Fruit fly (Drosophila melanogaster) whole organism, embryonic: ENCODE measurements around the gene CG42571.

Source experiments
- Abd-B ChIP-seq: fragments of 200-800 bp; sonication (Bioruptor generic); optimal IDR thresholded peaks from 2 replicates; lab custom pipeline; 2018; ENCODE audit warnings: missing biosample characterization, mild to moderate bottlenecking, missing genetic modification characterization, moderate library complexity
- Adf1 ChIP-seq: fragments of 200-800 bp; sonication (Bioruptor generic); IDR thresholded peaks from 2 replicates; pipeline ENCODE4 v1.3.6; 2022; ENCODE audit warnings: missing biosample characterization, missing genetic modification characterization
- B-H2 ChIP-seq: fragments of 200-800 bp; sonication (Bioruptor generic); optimal IDR thresholded peaks from 2 replicates; lab custom pipeline; 2018; ENCODE audit warnings: missing biosample characterization, mild to moderate bottlenecking, missing genetic modification characterization
- CG10462 ChIP-seq: fragments of 200-800 bp; sonication (Bioruptor generic); optimal IDR thresholded peaks from 2 replicates; lab custom pipeline; 2016; ENCODE audit warnings: missing biosample characterization, missing genetic modification characterization
- CG12391 ChIP-seq: fragments of 200-800 bp; sonication (Bioruptor generic); optimal IDR thresholded peaks from 3 replicates; lab custom pipeline; 2018; ENCODE audit warnings: missing biosample characterization, mild to moderate bottlenecking, missing genetic modification characterization, moderate library complexity
- CG17385 ChIP-seq: fragments of 200-800 bp; sonication (Bioruptor generic); optimal IDR thresholded peaks from 3 replicates; lab custom pipeline; 2018; ENCODE audit warnings: missing biosample characterization, mild to moderate bottlenecking, missing genetic modification characterization
- CG17612 ChIP-seq: fragments of 200-800 bp; sonication (Bioruptor generic); IDR thresholded peaks from 2 replicates; pipeline ENCODE4 v1.3.6; 2022; ENCODE audit warnings: missing biosample characterization, missing genetic modification characterization
- CG17829 ChIP-seq: fragments of 200-800 bp; optimal IDR thresholded peaks from 2 replicates; lab custom pipeline; 2019; ENCODE audit warnings: missing biosample characterization, mild to moderate bottlenecking, missing genetic modification characterization, moderate library complexity
- CG18619 ChIP-seq: fragments of 200-800 bp; sonication (Bioruptor generic); optimal IDR thresholded peaks from 3 replicates; lab custom pipeline; 2017; ENCODE audit warnings: missing biosample characterization, mild to moderate bottlenecking, missing genetic modification characterization
- CG2116 ChIP-seq: fragments of 200-800 bp; sonication (Bioruptor generic); optimal IDR thresholded peaks from 3 replicates; lab custom pipeline; 2018; ENCODE audit warnings: missing biosample characterization, mild to moderate bottlenecking, missing genetic modification characterization
- CG2199 ChIP-seq: fragments of 200-800 bp; sonication (Bioruptor generic); IDR thresholded peaks from 3 replicates; pipeline ENCODE4 v1.3.6; 2022; ENCODE audit warnings: missing biosample characterization, missing genetic modification characterization
- CG2875 ChIP-seq: fragments of 200-800 bp; sonication (Bioruptor generic); optimal IDR thresholded peaks from 2 replicates; lab custom pipeline; 2017; ENCODE audit warnings: missing biosample characterization, mild to moderate bottlenecking, missing genetic modification characterization, missing genetic modification reagents
- CG30431 ChIP-seq: fragments of 200-800 bp; sonication (Bioruptor generic); optimal IDR thresholded peaks from 2 replicates; lab custom pipeline; 2017; ENCODE audit warnings: missing biosample characterization, missing genetic modification characterization
- CG6791 ChIP-seq: fragments of 200-800 bp; sonication (Bioruptor generic); IDR thresholded peaks from 3 replicates; pipeline ENCODE4 v1.3.6; 2022; ENCODE audit warnings: missing biosample characterization, missing genetic modification characterization; ENCODE audit not compliant: partially characterized antibody
- CG9437 ChIP-seq: fragments of 200-800 bp; sonication (Bioruptor generic); optimal IDR thresholded peaks from 2 replicates; lab custom pipeline; 2018; ENCODE audit warnings: missing biosample characterization, mild to moderate bottlenecking, missing genetic modification characterization
- Chrac-16 ChIP-seq: fragments of 200-800 bp; sonication (Bioruptor generic); optimal IDR thresholded peaks from 3 replicates; lab custom pipeline; 2016; ENCODE audit warnings: missing biosample characterization, missing genetic modification characterization
- Elba2 ChIP-seq: fragments of 200-800 bp; sonication (Bioruptor generic); optimal IDR thresholded peaks from 3 replicates; lab custom pipeline; 2016; ENCODE audit warnings: missing biosample characterization, missing genetic modification characterization
- HmgD ChIP-seq: fragments of 200-800 bp; sonication (Bioruptor generic); optimal IDR thresholded peaks from 3 replicates; lab custom pipeline; 2016; ENCODE audit warnings: missing biosample characterization, missing genetic modification characterization
- Hmx ChIP-seq: fragments of 200-800 bp; sonication (Bioruptor generic); optimal IDR thresholded peaks from 2 replicates; lab custom pipeline; 2016; ENCODE audit warnings: missing biosample characterization, missing genetic modification characterization
- Hr3 ChIP-seq: fragments of 200-800 bp; sonication (Bioruptor generic); optimal IDR thresholded peaks from 3 replicates; lab custom pipeline; 2016; ENCODE audit warnings: missing biosample characterization, missing genetic modification characterization
- MTF-1 ChIP-seq: fragments of 200-800 bp; sonication (Bioruptor generic); optimal IDR thresholded peaks from 2 replicates; lab custom pipeline; 2018; ENCODE audit warnings: missing biosample characterization, mild to moderate bottlenecking, missing genetic modification characterization, borderline replicate concordance
- Ssrp ChIP-seq: fragments of 200-800 bp; sonication (Bioruptor generic); optimal IDR thresholded peaks from 2 replicates; lab custom pipeline; 2018; ENCODE audit warnings: missing biosample characterization, mild to moderate bottlenecking, missing genetic modification characterization, moderate library complexity
- Xrp1 ChIP-seq: fragments of 200-800 bp; sonication (Bioruptor generic); IDR thresholded peaks from 2 replicates; pipeline ENCODE4 v1.3.6; 2022; ENCODE audit warnings: missing biosample characterization, missing genetic modification characterization
- ac ChIP-seq: fragments of 200-800 bp; sonication (Bioruptor generic); optimal IDR thresholded peaks from 3 replicates; lab custom pipeline; 2017; ENCODE audit warnings: missing biosample characterization, mild to moderate bottlenecking, missing genetic modification characterization
- ato ChIP-seq: fragments of 200-800 bp; sonication (Bioruptor generic); IDR thresholded peaks from 2 replicates; pipeline ENCODE4 v1.3.6; 2022; ENCODE audit warnings: missing biosample characterization, missing genetic modification characterization; ENCODE audit not compliant: partially characterized antibody
- az2 ChIP-seq: fragments of 200-800 bp; sonication (Bioruptor generic); optimal IDR thresholded peaks from 3 replicates; lab custom pipeline; 2016; ENCODE audit warnings: missing biosample characterization, missing genetic modification characterization
- bsh ChIP-seq, 2 experiments: fragments of 200-800 bp; sonication (Bioruptor generic); optimal IDR thresholded peaks; 2 replicates each; lab custom pipeline; 2017 to 2018; ENCODE audit warnings: mild to moderate bottlenecking in 2 of 2, missing biosample characterization in 2 of 2, missing genetic modification characterization in 2 of 2, moderate library complexity in 1 of 2
- chif ChIP-seq, 2 experiments: fragments of 200-800 bp; sonication (Bioruptor generic); optimal IDR thresholded peaks; 3 replicates each; lab custom pipeline; 2016; ENCODE audit warnings: missing biosample characterization in 2 of 2, missing genetic modification characterization in 2 of 2
- ci ChIP-seq: fragments of 200-800 bp; sonication (Bioruptor generic); IDR thresholded peaks from 3 replicates; pipeline ENCODE4 v1.3.6; 2022; ENCODE audit warnings: missing biosample characterization, missing genetic modification characterization
- ewg ChIP-seq: fragments of 200-800 bp; sonication (Bioruptor generic); optimal IDR thresholded peaks from 3 replicates; lab custom pipeline; 2017; ENCODE audit warnings: mild to moderate bottlenecking, missing biosample characterization, missing genetic modification reagents, missing genetic modification characterization
- fd102C ChIP-seq: fragments of 200-800 bp; sonication (Bioruptor generic); optimal IDR thresholded peaks from 2 replicates; lab custom pipeline; 2018; ENCODE audit warnings: missing biosample characterization, mild to moderate bottlenecking, missing genetic modification characterization, moderate library complexity
- fd3F ChIP-seq: fragments of 200-800 bp; sonication (Bioruptor generic); optimal IDR thresholded peaks from 2 replicates; lab custom pipeline; 2018; ENCODE audit warnings: missing biosample characterization, mild to moderate bottlenecking, missing genetic modification characterization, moderate library complexity
- gem ChIP-seq: fragments of 200-800 bp; sonication (Bioruptor generic); optimal IDR thresholded peaks from 2 replicates; lab custom pipeline; 2019; ENCODE audit warnings: missing biosample characterization, mild to moderate bottlenecking, missing genetic modification characterization, moderate library complexity
- grau ChIP-seq: fragments of 200-800 bp; optimal IDR thresholded peaks from 3 replicates; lab custom pipeline; 2019; ENCODE audit warnings: missing biosample characterization, mild to moderate bottlenecking, missing genetic modification characterization, moderate library complexity
- gsb-n ChIP-seq: fragments of 200-800 bp; sonication (Bioruptor generic); optimal IDR thresholded peaks from 3 replicates; lab custom pipeline; 2018; ENCODE audit warnings: missing biosample characterization, mild to moderate bottlenecking, missing genetic modification characterization
- ham ChIP-seq: fragments of 200-800 bp; sonication (Bioruptor generic); IDR thresholded peaks from 2 replicates; pipeline ENCODE4 v1.3.6; 2022; ENCODE audit warnings: missing biosample characterization, missing genetic modification characterization
- lola ChIP-seq, 3 experiments: fragments of >200 bp in 2 of 3; fragments of 200-800 bp in 1 of 3; sonication (Bioruptor generic) in 1 of 3; optimal IDR thresholded peaks; 2 replicates each; lab custom pipeline; 2017 to 2019; ENCODE audit warnings: missing biosample characterization in 3 of 3, missing genetic modification characterization in 3 of 3, mild to moderate bottlenecking in 1 of 3, moderate library complexity in 1 of 3
- luna ChIP-seq: fragments of 200-800 bp; sonication (Bioruptor generic); optimal IDR thresholded peaks from 2 replicates; lab custom pipeline; 2016; ENCODE audit warnings: missing biosample characterization, missing genetic modification characterization
- peb ChIP-seq: fragments of 200-800 bp; sonication (Bioruptor generic); IDR thresholded peaks from 2 replicates; pipeline ENCODE4 v1.3.6; 2022; ENCODE audit warnings: missing biosample characterization, missing genetic modification characterization
- phol ChIP-seq: fragments of 200-800 bp; sonication (Bioruptor generic); optimal IDR thresholded peaks from 3 replicates; lab custom pipeline; 2018; ENCODE audit warnings: missing biosample characterization, mild to moderate bottlenecking, missing genetic modification characterization, moderate library complexity
- pnt ChIP-seq: fragments of 200-800 bp; sonication (Bioruptor generic); optimal IDR thresholded peaks from 3 replicates; lab custom pipeline; 2016; ENCODE audit warnings: missing biosample characterization, missing genetic modification characterization
- row ChIP-seq: fragments of 200-800 bp; sonication (Bioruptor generic); IDR thresholded peaks from 3 replicates; pipeline ENCODE4 v1.3.6; 2022; ENCODE audit warnings: missing biosample characterization, missing genetic modification characterization
- sc ChIP-seq, 3 experiments: fragments of >200 bp in 2 of 3; fragments of 200-800 bp in 1 of 3; sonication (Bioruptor generic) in 1 of 3; optimal IDR thresholded peaks; 2 replicates in 2 of 3; 3 replicates in 1 of 3; lab custom pipeline; 2017; ENCODE audit warnings: mild to moderate bottlenecking in 1 of 3, missing biosample characterization in 1 of 3, missing genetic modification characterization in 1 of 3, missing genetic modification reagents in 1 of 3
- sens-2 ChIP-seq: fragments of 200-800 bp; sonication (Bioruptor generic); IDR thresholded peaks from 2 replicates; pipeline ENCODE4 v1.3.6; 2022; ENCODE audit warnings: missing biosample characterization, missing genetic modification characterization
- stwl ChIP-seq: fragments of 200-800 bp; sonication (Bioruptor generic); optimal IDR thresholded peaks from 3 replicates; lab custom pipeline; 2018; ENCODE audit warnings: missing biosample characterization, mild to moderate bottlenecking, missing genetic modification characterization, moderate library complexity
- tio ChIP-seq: fragments of 200-800 bp; sonication (Bioruptor generic); optimal IDR thresholded peaks from 2 replicates; lab custom pipeline; 2017; ENCODE audit warnings: missing biosample characterization, missing genetic modification characterization, inconsistent platforms
- zf30C ChIP-seq: fragments of 200-800 bp; sonication (Bioruptor generic); optimal IDR thresholded peaks from 3 replicates; lab custom pipeline; 2018; ENCODE audit warnings: missing biosample characterization, mild to moderate bottlenecking, missing genetic modification characterization
- zfh1 ChIP-seq: fragments of 200-800 bp; sonication (Bioruptor generic); IDR thresholded peaks from 3 replicates; pipeline ENCODE4 v1.3.6; 2022; ENCODE audit warnings: missing biosample characterization, missing genetic modification characterization

CG42571 gene

DNA sequence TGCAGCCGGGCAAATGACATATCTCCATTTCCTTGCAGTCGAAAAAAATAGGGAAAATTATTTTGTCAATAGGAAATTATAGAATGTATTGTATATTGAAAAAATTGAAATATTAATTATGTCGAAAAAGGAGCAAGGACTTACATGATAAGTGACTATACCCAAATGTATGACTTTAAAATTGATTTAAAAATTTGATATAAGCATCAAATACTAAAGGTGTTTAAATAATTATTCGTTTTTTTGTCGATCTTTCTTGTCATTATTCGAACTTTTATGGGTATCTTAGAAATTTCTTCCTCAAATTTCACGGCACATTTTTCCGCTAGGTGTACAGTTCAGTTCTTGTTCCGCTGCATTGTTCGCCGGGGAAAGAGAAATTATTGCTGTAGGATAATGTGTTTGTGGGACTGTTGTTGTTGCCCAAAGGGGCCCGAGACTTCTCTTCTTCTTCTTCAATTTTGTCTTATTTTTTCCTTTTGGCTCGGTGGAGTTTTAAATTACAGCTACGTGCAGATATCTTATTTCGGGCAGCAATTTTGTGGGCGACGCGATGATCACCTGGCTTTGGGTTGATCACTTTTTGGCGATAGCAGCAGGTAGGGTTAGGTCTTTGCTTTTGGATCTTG lies 15.8 kb upstream of the CG42571 start (continued):
- peak; percentile 77 for TF ChIP-seq fd102C (GFP tag; lab: Kevin White, UChicago)
- TF ChIP-seq ac: peak; percentile 80
- peak; percentile 58 for TF ChIP-seq CG17829 (tag; lab: Kevin White, UChicago)
- TF ChIP-seq gem (tag; lab: Kevin White, UChicago): peak; percentile 83
- TF ChIP-seq tio (GFP tag; lab: Kevin White, UChicago): peak; percentile 48
- TF ChIP-seq bsh (GFP tag; optimal IDR thresholded peaks at IDR 0.05; lab: Kevin White, UChicago): peak; percentile 55 to 59
- TF ChIP-seq MTF-1: no peak
- no peak for TF ChIP-seq peb (GFP tag; lab: Robert Waterston, UW)
- peak; percentile 27 for TF ChIP-seq CG9437 (GFP tag; lab: Kevin White, UChicago)
- no peak for TF ChIP-seq fd3F (GFP tag; lab: Kevin White, UChicago)
- peak; percentile 47; the same call in 1 of the 2 replicates for TF ChIP-seq Xrp1
- peak; percentile 97 for TF ChIP-seq zf30C (GFP tag; lab: Kevin White, UChicago)
- no peak for TF ChIP-seq B-H2 (GFP tag; lab: Kevin White, UChicago)
- 0 out of 3 replicates have a peak, but pooled peaks have one; percentile 44 for TF ChIP-seq CG2199
- TF ChIP-seq ewg: no peak
- TF ChIP-seq lola (GFP tag; optimal IDR thresholded peaks at IDR 0.05; lab: Kevin White, UChicago): peak in 1 of 3 experiments; percentile 96
- 0 out of 3 replicates have a peak, but pooled peaks have one; percentile 21 for TF ChIP-seq zfh1 (GFP tag; lab: Robert Waterston, UW)
- TF ChIP-seq CG10462 (GFP tag; lab: Kevin White, UChicago): peak; percentile 29
- peak; percentile 26 for TF ChIP-seq Hr3 (GFP tag; lab: Kevin White, UChicago)
- 0 out of 3 replicates have a peak, but pooled peaks have one; percentile 13 for TF ChIP-seq CG6791 (GFP tag; lab: Robert Waterston, UW)
- TF ChIP-seq Elba2 (GFP tag; lab: Kevin White, UChicago): peak; percentile 86
- TF ChIP-seq chif (GFP tag; optimal IDR thresholded peaks at IDR 0.05; lab: Kevin White, UChicago): peak in 1 of 2 experiments; percentile 58
- no peak for TF ChIP-seq pnt (GFP tag; lab: Kevin White, UChicago)
- TF ChIP-seq CG18619 (GFP tag; lab: Kevin White, UChicago): peak; percentile 6
- TF ChIP-seq luna (GFP tag; lab: Kevin White, UChicago): no peak
- TF ChIP-seq Adf1 (GFP tag; lab: Robert Waterston, UW): no peak
- no peak for TF ChIP-seq ato (GFP tag; lab: Robert Waterston, UW)
- TF ChIP-seq stwl (tag; lab: Kevin White, UChicago): peak; percentile 14
- TF ChIP-seq az2 (GFP tag; lab: Kevin White, UChicago): peak; percentile 51
- peak; percentile 48 for TF ChIP-seq Abd-B (GFP tag; lab: Kevin White, UChicago)
- no peak for TF ChIP-seq ham (GFP tag; lab: Robert Waterston, UW)
- peak; percentile 4 for TF ChIP-seq Hmx (GFP tag; lab: Kevin White, UChicago)
- TF ChIP-seq gsb-n (tag; lab: Kevin White, UChicago): peak; percentile 76
- TF ChIP-seq CG12391 (tag; lab: Kevin White, UChicago): peak; percentile 81
- no peak for TF ChIP-seq sens-2 (GFP tag; lab: Robert Waterston, UW)
- peak; percentile 4 for TF ChIP-seq CG2116 (GFP tag; lab: Kevin White, UChicago)
- peak; percentile 63 for TF ChIP-seq Chrac-16
- no peak for TF ChIP-seq CG17612 (GFP tag; lab: Robert Waterston, UW)
- TF ChIP-seq HmgD (GFP tag; lab: Kevin White, UChicago): no peak
- TF ChIP-seq Ssrp (tag; lab: Kevin White, UChicago): peak; percentile 57
- peak; percentile 62 for TF ChIP-seq phol (tag; lab: Kevin White, UChicago)
- peak; percentile 70 for TF ChIP-seq CG17385
- no peak for TF ChIP-seq ci
- peak; percentile 62 for TF ChIP-seq row (GFP tag; lab: Robert Waterston, UW)
- peak; percentile 65 for TF ChIP-seq grau (tag; lab: Kevin White, UChicago)
- no peak for TF ChIP-seq sc (optimal IDR thresholded peaks at IDR 0.05; lab: Kevin White, UChicago)
- TF ChIP-seq sc (GFP tag; optimal IDR thresholded peaks at IDR 0.05; lab: Kevin White, UChicago): peak; percentile 58
- peak; percentile 60 for TF ChIP-seq CG30431
- peak; percentile 38 for TF ChIP-seq CG2875 (GFP tag; lab: Kevin White, UChicago)
